Fruit fly (Drosophila melanogaster) whole organism, embryonic: ENCODE results near the gene CG13124.

Source experiments
- Atf3 ChIP-seq: fragments of 200-800 bp; sonication (Bioruptor generic); optimal IDR thresholded peaks from 3 replicates; lab custom pipeline; 2016; ENCODE audit warnings: missing biosample characterization, missing genetic modification characterization
- Bgb ChIP-seq: fragments of 200-800 bp; sonication (Bioruptor generic); IDR thresholded peaks from 2 replicates; pipeline ENCODE4 v1.3.6; 2022; ENCODE audit warnings: missing biosample characterization, missing genetic modification characterization; ENCODE audit not compliant: partially characterized antibody
- CG11723 ChIP-seq: fragments of 200-800 bp; sonication (Bioruptor generic); optimal IDR thresholded peaks from 2 replicates; lab custom pipeline; 2017; ENCODE audit warnings: missing biosample characterization, mild to moderate bottlenecking, missing genetic modification characterization
- CG12391 ChIP-seq: fragments of 200-800 bp; sonication (Bioruptor generic); optimal IDR thresholded peaks from 3 replicates; lab custom pipeline; 2018; ENCODE audit warnings: missing biosample characterization, mild to moderate bottlenecking, missing genetic modification characterization, moderate library complexity
- CG13296 ChIP-seq: fragments of 200-800 bp; sonication (Bioruptor generic); optimal IDR thresholded peaks from 3 replicates; lab custom pipeline; 2018; ENCODE audit warnings: missing biosample characterization, mild to moderate bottlenecking, missing genetic modification characterization
- CG13424 ChIP-seq: fragments of 200-800 bp; sonication (Bioruptor generic); optimal IDR thresholded peaks from 2 replicates; lab custom pipeline; 2019; ENCODE audit warnings: missing biosample characterization, mild to moderate bottlenecking, missing genetic modification characterization, moderate library complexity
- CG13624 ChIP-seq: fragments of 200-800 bp; sonication (Bioruptor generic); optimal IDR thresholded peaks from 2 replicates; lab custom pipeline; 2016; ENCODE audit warnings: missing biosample characterization, missing genetic modification characterization
- CG14441 ChIP-seq: fragments of 200-800 bp; sonication (Bioruptor generic); IDR thresholded peaks from 2 replicates; pipeline ENCODE4 v1.3.6; 2022; ENCODE audit warnings: missing biosample characterization, missing genetic modification characterization
- CG16779 ChIP-seq: fragments of 200-800 bp; sonication (Bioruptor generic); IDR thresholded peaks from 2 replicates; pipeline ENCODE4 v1.3.6; 2022; ENCODE audit warnings: missing biosample characterization, missing genetic modification characterization
- CG17186 ChIP-seq: fragments of 200-800 bp; sonication (Bioruptor generic); optimal IDR thresholded peaks from 3 replicates; lab custom pipeline; 2017; ENCODE audit warnings: missing biosample characterization, missing genetic modification reagents, missing genetic modification characterization
- CG2678 ChIP-seq: fragments of 200-800 bp; sonication (Bioruptor generic); optimal IDR thresholded peaks from 3 replicates; lab custom pipeline; 2019; ENCODE audit warnings: missing biosample characterization, mild to moderate bottlenecking, missing genetic modification characterization, moderate library complexity
- CG30431 ChIP-seq: fragments of 200-800 bp; sonication (Bioruptor generic); optimal IDR thresholded peaks from 2 replicates; lab custom pipeline; 2017; ENCODE audit warnings: missing biosample characterization, missing genetic modification characterization
- CG3163 ChIP-seq: fragments of 200-800 bp; sonication (Bioruptor generic); optimal IDR thresholded peaks from 3 replicates; lab custom pipeline; 2016; ENCODE audit warnings: missing biosample characterization, missing genetic modification characterization
- CG34422 ChIP-seq: fragments of 200-800 bp; sonication (Bioruptor generic); IDR thresholded peaks from 3 replicates; pipeline ENCODE4 v1.3.6; 2022; ENCODE audit warnings: missing biosample characterization, missing genetic modification characterization
- CG3995 ChIP-seq: fragments of 200-800 bp; sonication (Bioruptor generic); optimal IDR thresholded peaks from 3 replicates; lab custom pipeline; 2016; ENCODE audit warnings: missing biosample characterization, missing genetic modification characterization
- CG4328 ChIP-seq: fragments of 200-800 bp; sonication (Bioruptor generic); optimal IDR thresholded peaks from 3 replicates; lab custom pipeline; 2017; ENCODE audit warnings: missing biosample characterization, missing genetic modification reagents, missing genetic modification characterization
- CG4424 ChIP-seq: fragments of 200-800 bp; sonication (Bioruptor generic); optimal IDR thresholded peaks from 3 replicates; lab custom pipeline; 2016; ENCODE audit warnings: missing biosample characterization, missing genetic modification characterization
- CG5953 ChIP-seq: fragments of 200-800 bp; sonication (Bioruptor generic); IDR thresholded peaks from 2 replicates; pipeline ENCODE4 v1.3.6; 2022; ENCODE audit warnings: missing biosample characterization, missing genetic modification characterization
- CG6272 ChIP-seq: fragments of 200-800 bp; sonication (Bioruptor generic); IDR thresholded peaks from 2 replicates; pipeline ENCODE4 v1.3.6; 2022; ENCODE audit warnings: missing biosample characterization, missing genetic modification characterization
- CG9727 ChIP-seq: fragments of 200-800 bp; sonication (Bioruptor generic); optimal IDR thresholded peaks from 3 replicates; lab custom pipeline; 2017; ENCODE audit warnings: missing biosample characterization, mild to moderate bottlenecking, missing genetic modification characterization
- CG9876 ChIP-seq: fragments of 200-800 bp; sonication (Bioruptor generic); optimal IDR thresholded peaks from 2 replicates; lab custom pipeline; 2016; ENCODE audit warnings: missing biosample characterization, missing genetic modification characterization
- CoRest ChIP-seq: fragments of 200-800 bp; sonication (Bioruptor generic); optimal IDR thresholded peaks from 3 replicates; lab custom pipeline; 2018; ENCODE audit warnings: missing biosample characterization, mild to moderate bottlenecking, missing genetic modification characterization, moderate library complexity
- D ChIP-seq, 2 experiments: fragments of 200-800 bp in 1 of 2; fragments of >200 bp in 1 of 2; sonication (Bioruptor generic) in 1 of 2; optimal IDR thresholded peaks; 2 replicates in 1 of 2; 3 replicates in 1 of 2; lab custom pipeline; 2017; ENCODE audit warnings: mild to moderate bottlenecking in 1 of 2, missing biosample characterization in 1 of 2, missing genetic modification characterization in 1 of 2, missing genetic modification reagents in 1 of 2
- Hr39 ChIP-seq: fragments of >200 bp; optimal IDR thresholded peaks from 2 replicates; lab custom pipeline; 2017
- MTF-1 ChIP-seq: fragments of 200-800 bp; sonication (Bioruptor generic); optimal IDR thresholded peaks from 2 replicates; lab custom pipeline; 2018; ENCODE audit warnings: missing biosample characterization, mild to moderate bottlenecking, missing genetic modification characterization, borderline replicate concordance
- Meics ChIP-seq: fragments of 200-800 bp; sonication (Bioruptor generic); optimal IDR thresholded peaks from 2 replicates; lab custom pipeline; 2017; ENCODE audit warnings: missing biosample characterization, mild to moderate bottlenecking, missing genetic modification characterization
- TFAM ChIP-seq: fragments of 200-800 bp; sonication (Bioruptor generic); optimal IDR thresholded peaks from 2 replicates; lab custom pipeline; 2017; ENCODE audit warnings: missing biosample characterization, missing genetic modification characterization, inconsistent platforms
- Vsx1 ChIP-seq: fragments of 200-800 bp; sonication (Bioruptor generic); optimal IDR thresholded peaks from 2 replicates; lab custom pipeline; 2017; ENCODE audit warnings: missing biosample characterization, mild to moderate bottlenecking, missing genetic modification characterization, missing genetic modification reagents
- abd-A ChIP-seq: fragments of 200-800 bp; sonication (Bioruptor generic); optimal IDR thresholded peaks from 3 replicates; lab custom pipeline; 2019; ENCODE audit warnings: missing biosample characterization, mild to moderate bottlenecking, missing genetic modification characterization, moderate library complexity
- bowl ChIP-seq: fragments of 200-800 bp; sonication (Bioruptor generic); IDR thresholded peaks from 2 replicates; pipeline ENCODE4 v1.3.6; 2022; ENCODE audit warnings: missing biosample characterization, missing genetic modification characterization
- chinmo ChIP-seq: fragments of 200-800 bp; sonication (Bioruptor generic); IDR thresholded peaks from 4 replicates; pipeline ENCODE4 v1.3.6; 2022; ENCODE audit warnings: missing biosample characterization, missing genetic modification characterization; ENCODE audit not compliant: partially characterized antibody
- dan ChIP-seq: fragments of 200-800 bp; sonication (Bioruptor generic); IDR thresholded peaks from 2 replicates; pipeline ENCODE4 v1.3.6; 2022; ENCODE audit warnings: missing biosample characterization, missing genetic modification characterization
- disco-r ChIP-seq: fragments of 200-800 bp; sonication (Bioruptor generic); optimal IDR thresholded peaks from 2 replicates; lab custom pipeline; 2016; ENCODE audit warnings: missing biosample characterization, missing genetic modification characterization
- dmrt11E ChIP-seq: fragments of 200-800 bp; sonication (Bioruptor generic); optimal IDR thresholded peaks from 3 replicates; lab custom pipeline; 2018; ENCODE audit warnings: missing biosample characterization, mild to moderate bottlenecking, missing genetic modification characterization, moderate library complexity
- gfzf ChIP-seq: fragments of 200-800 bp; sonication (Bioruptor generic); optimal IDR thresholded peaks from 2 replicates; lab custom pipeline; 2016; ENCODE audit warnings: missing biosample characterization, mild to moderate bottlenecking, missing genetic modification characterization, moderate library complexity
- gro ChIP-seq: fragments of 200-800 bp; sonication (Bioruptor generic); optimal IDR thresholded peaks from 2 replicates; lab custom pipeline; 2016; ENCODE audit warnings: missing biosample characterization, missing genetic modification characterization
- ind ChIP-seq: fragments of 200-800 bp; sonication (Bioruptor generic); optimal IDR thresholded peaks from 3 replicates; lab custom pipeline; 2016; ENCODE audit warnings: missing biosample characterization, missing genetic modification characterization
- klu ChIP-seq: fragments of 200-800 bp; sonication (Bioruptor generic); IDR thresholded peaks from 2 replicates; pipeline ENCODE4 v1.3.6; 2022; ENCODE audit warnings: missing biosample characterization, missing genetic modification characterization
- nau ChIP-seq: fragments of 200-800 bp; sonication (Bioruptor generic); optimal IDR thresholded peaks from 3 replicates; lab custom pipeline; 2017; ENCODE audit warnings: missing biosample characterization, mild to moderate bottlenecking, missing genetic modification characterization, missing genetic modification reagents
- odd ChIP-seq: fragments of 200-800 bp; sonication (Bioruptor generic); optimal IDR thresholded peaks from 2 replicates; lab custom pipeline; 2017; ENCODE audit warnings: missing biosample characterization, mild to moderate bottlenecking, missing genetic modification characterization
- otp ChIP-seq: fragments of 200-800 bp; sonication (Bioruptor generic); IDR thresholded peaks from 3 replicates; pipeline ENCODE4, ENCODE4 v1.3.6; 2022; ENCODE audit warnings: missing biosample characterization, missing genetic modification characterization
- pita ChIP-seq: fragments of 200-800 bp; sonication (Bioruptor generic); optimal IDR thresholded peaks from 2 replicates; lab custom pipeline; 2017; ENCODE audit warnings: missing biosample characterization, mild to moderate bottlenecking, missing genetic modification characterization
- prd ChIP-seq, 3 experiments: fragments of >200 bp in 2 of 3; fragments of 200-800 bp in 1 of 3; sonication (Bioruptor generic) in 1 of 3; optimal IDR thresholded peaks in 2 of 3; IDR thresholded peaks in 1 of 3; 2 replicates in 2 of 3; 3 replicates in 1 of 3; pipeline versions ENCODE4 v1.3.6 to Lab custom; 2017 to 2022; ENCODE audit warnings: missing biosample characterization in 1 of 3, missing genetic modification characterization in 1 of 3
- rib ChIP-seq: fragments of 200-800 bp; sonication (Bioruptor generic); IDR thresholded peaks from 2 replicates; pipeline ENCODE4 v1.3.6; 2022; ENCODE audit warnings: missing biosample characterization, missing genetic modification characterization
- row ChIP-seq: fragments of 200-800 bp; sonication (Bioruptor generic); IDR thresholded peaks from 3 replicates; pipeline ENCODE4 v1.3.6; 2022; ENCODE audit warnings: missing biosample characterization, missing genetic modification characterization
- slp2 ChIP-seq: fragments of 200-800 bp; sonication (Bioruptor generic); optimal IDR thresholded peaks from 2 replicates; lab custom pipeline; 2016; ENCODE audit warnings: missing biosample characterization, missing genetic modification characterization
- unpg ChIP-seq: fragments of 200-800 bp; sonication (Bioruptor generic); optimal IDR thresholded peaks from 3 replicates; lab custom pipeline; 2018; ENCODE audit warnings: missing biosample characterization, mild to moderate bottlenecking, missing genetic modification characterization, moderate library complexity
- vnd ChIP-seq: fragments of 200-800 bp; sonication (Bioruptor generic); IDR thresholded peaks from 3 replicates; pipeline ENCODE4 v1.3.6; 2022; ENCODE audit warnings: missing biosample characterization, missing genetic modification characterization; ENCODE audit not compliant: partially characterized antibody
- yki ChIP-seq: fragments of >200 bp; optimal IDR thresholded peaks from 3 replicates; lab custom pipeline; 2018

Gene CG13124

DNA sequence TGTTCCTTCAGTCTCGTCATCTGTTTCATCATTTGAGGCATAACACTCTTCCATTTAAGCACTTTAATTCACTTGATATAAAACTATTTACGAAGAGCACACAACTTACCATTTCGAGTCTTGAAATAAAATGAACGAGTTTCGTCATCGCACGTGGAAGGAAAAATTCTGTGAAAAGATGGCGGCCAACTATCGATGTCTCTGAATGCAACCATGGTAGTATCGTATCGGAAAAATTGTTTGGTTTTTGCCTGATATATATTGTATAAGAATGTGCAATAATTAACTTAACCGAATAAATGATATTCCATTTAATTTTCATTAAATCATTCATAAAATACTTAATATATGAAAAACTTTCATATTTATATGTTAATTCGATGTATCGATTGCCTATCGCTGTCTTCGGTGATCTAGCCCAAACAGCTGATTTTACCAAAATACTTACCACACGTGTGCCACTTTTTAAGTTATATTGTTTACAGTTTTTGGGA lies 13.5 kb downstream of the CG13124 start, which contains the start of gene Bka (continued):
- TF ChIP-seq TFAM (GFP tag; lab: Kevin White, UChicago) (no peak), CG30431 (no peak), CG6272 (GFP tag; lab: Robert Waterston, UW) (no peak; the same call in 1 of the 2 replicates), CG3163 (GFP tag; lab: Kevin White, UChicago) (peak; percentile 2), MTF-1 (GFP tag; lab: Kevin White, UChicago) (peak; percentile 51), CG5953 (no peak), CG2678 (peak; percentile 61), slp2 (no peak), CG11723 (no peak), CG17186 (GFP tag; lab: Kevin White, UChicago) (peak; percentile 67), Atf3 (GFP tag; lab: Kevin White, UChicago) (no peak), CoRest (peak; percentile 61), CG16779 (GFP tag; lab: Robert Waterston, UW) (no peak), Vsx1 (GFP tag; lab: Kevin White, UChicago) (peak; percentile 72), dmrt11E (tag; lab: Kevin White, UChicago) (peak; percentile 58), CG9876 (GFP tag; lab: Kevin White, UChicago) (no peak), disco-r (GFP tag; lab: Kevin White, UChicago) (no peak), pita (no peak), CG34422 (peak; percentile 55; the same call in 1 of the 3 replicates), prd (optimal IDR thresholded peaks at IDR 0.05; lab: Kevin White, UChicago) (no peak), prd (GFP tag; IDR thresholded peaks at IDR 0.05; lab: Robert Waterston, UW) (no peak), klu (no peak), CG12391 (peak; percentile 78), yki (no peak), nau (peak; percentile 65), CG13624 (GFP tag; lab: Kevin White, UChicago) (peak; percentile 31), bowl (GFP tag; lab: Robert Waterston, UW) (no peak), Hr39 (lab: Kevin White, UChicago) (no peak), CG14441 (GFP tag; lab: Robert Waterston, UW) (no peak), dan (GFP tag; lab: Robert Waterston, UW) (no peak), CG4328 (GFP tag; lab: Kevin White, UChicago) (peak; percentile 40), gro (GFP tag; lab: Kevin White, UChicago) (no peak), unpg (peak; percentile 54), CG3995 (GFP tag; lab: Kevin White, UChicago) (peak; percentile 67), rib (GFP tag; lab: Robert Waterston, UW) (no peak), ind (GFP tag; lab: Kevin White, UChicago) (no peak), Meics (GFP tag; lab: Kevin White, UChicago) (peak; percentile 69), CG4424 (GFP tag; lab: Kevin White, UChicago) (peak; percentile 31), vnd (peak; percentile 98), odd (GFP tag; lab: Kevin White, UChicago) (peak; percentile 73), otp (GFP tag; lab: Robert Waterston, UW) (peak; percentile 27; the same call in 1 of the 3 replicates), CG9727 (GFP tag; lab: Kevin White, UChicago) (peak; percentile 77), gfzf (GFP tag; lab: Kevin White, UChicago) (peak; percentile 18), row (peak; percentile 61), D (optimal IDR thresholded peaks at IDR 0.05; lab: Kevin White, UChicago) (no peak), D (GFP tag; optimal IDR thresholded peaks at IDR 0.05; lab: Kevin White, UChicago) (no peak), chinmo (peak; percentile 96; the same call in 3 of the 4 replicates), CG13296 (peak; percentile 73), Bgb (GFP tag; lab: Robert Waterston, UW) (peak; percentile 96), CG13424 (tag; lab: Kevin White, UChicago) (peak; percentile 53), abd-A (tag; lab: Kevin White, UChicago) (no peak)
